Fruit fly (Drosophila melanogaster) whole organism, prepupa: ENCODE measurements around the gene CG31051.

Experiments
- CG10669 ChIP-seq: fragments of 200-800 bp; sonication (Bioruptor generic); optimal IDR thresholded peaks from 3 replicates; lab custom pipeline; 2018; ENCODE audit warnings: missing biosample characterization, mild to moderate bottlenecking, missing genetic modification characterization, moderate library complexity
- CG6854 ChIP-seq: fragments of 200-800 bp; sonication (Bioruptor generic); optimal IDR thresholded peaks from 2 replicates; lab custom pipeline; 2017; ENCODE audit warnings: missing biosample characterization, mild to moderate bottlenecking, missing genetic modification characterization
- CG9139 ChIP-seq: fragments of 200-800 bp; sonication (Bioruptor generic); optimal IDR thresholded peaks from 3 replicates; lab custom pipeline; 2017; ENCODE audit warnings: missing biosample characterization, mild to moderate bottlenecking, missing genetic modification characterization
- Sox102F ChIP-seq: fragments of 200-800 bp; sonication (Bioruptor generic); optimal IDR thresholded peaks from 2 replicates; lab custom pipeline; 2016; ENCODE audit warnings: missing biosample characterization, mild to moderate bottlenecking, missing genetic modification characterization
- Sox15 ChIP-seq: fragments of 200-800 bp; sonication (Bioruptor generic); optimal IDR thresholded peaks from 3 replicates; lab custom pipeline; 2016; ENCODE audit warnings: missing biosample characterization, missing genetic modification characterization
- acj6 ChIP-seq: fragments of 200-800 bp; sonication (Bioruptor generic); optimal IDR thresholded peaks from 3 replicates; lab custom pipeline; 2016; ENCODE audit warnings: missing biosample characterization, missing genetic modification characterization
- eg ChIP-seq: fragments of 200-800 bp; sonication (Bioruptor generic); IDR thresholded peaks from 3 replicates; pipeline ENCODE4 v1.3.6; 2022; ENCODE audit warnings: missing biosample characterization, missing genetic modification characterization

DNA sequence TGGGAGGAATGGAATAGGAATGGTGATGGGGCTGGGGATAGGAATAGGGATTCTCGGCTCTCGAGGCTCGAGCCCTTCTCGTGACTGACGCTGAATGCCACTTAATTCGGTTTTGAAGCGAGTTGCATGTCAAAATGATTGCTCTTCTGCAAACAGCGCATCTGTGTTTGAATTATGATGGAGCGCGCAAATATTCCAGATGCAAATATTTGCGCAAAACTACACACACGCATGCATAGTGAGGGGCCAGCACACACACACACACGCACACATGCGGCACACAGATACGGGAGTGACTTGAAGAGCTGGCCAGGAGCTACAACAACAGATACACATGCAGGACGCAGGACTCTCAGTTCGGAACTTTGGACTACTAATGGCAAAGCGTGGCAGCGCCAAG lies 25.3 kb upstream of the CG31051 start:
- TF ChIP-seq CG10669 (GFP tag; lab: Kevin White, UChicago) = no peak
- TF ChIP-seq Sox15 (GFP tag; lab: Kevin White, UChicago) = no peak
- no peak for TF ChIP-seq Sox102F (GFP tag; lab: Kevin White, UChicago)
- no peak for TF ChIP-seq CG6854 (GFP tag; lab: Kevin White, UChicago)
- TF ChIP-seq eg (GFP tag; lab: Robert Waterston, UW) = no peak
- no peak for TF ChIP-seq CG9139 (GFP tag; lab: Kevin White, UChicago)
- TF ChIP-seq acj6 = no peak
